Fruit fly (Drosophila melanogaster) whole organism, prepupa: ENCODE results near the gene CG42671.
A peak's percentile ranks its signal among the peaks of the same experiment; 100 is the strongest.

Experiments
- CG10631 ChIP-seq: fragments of 200-800 bp; sonication (Bioruptor generic); optimal IDR thresholded peaks from 2 replicates; lab custom pipeline; 2016; ENCODE audit warnings: missing biosample characterization, missing genetic modification characterization
- CG15336 ChIP-seq: fragments of 200-800 bp; sonication (Bioruptor generic); IDR thresholded peaks from 2 replicates; pipeline ENCODE4 v1.3.6; 2022; ENCODE audit warnings: missing biosample characterization, missing genetic modification characterization
- CG3919 ChIP-seq: fragments of 200-800 bp; sonication (Bioruptor generic); optimal IDR thresholded peaks from 3 replicates; lab custom pipeline; 2016; ENCODE audit warnings: missing biosample characterization, missing genetic modification characterization
- CG6163 ChIP-seq: fragments of 200-800 bp; sonication (Bioruptor generic); IDR thresholded peaks from 3 replicates; pipeline ENCODE4 v1.3.6; 2022; ENCODE audit warnings: missing biosample characterization, missing genetic modification characterization
- CG6854 ChIP-seq: fragments of 200-800 bp; sonication (Bioruptor generic); optimal IDR thresholded peaks from 2 replicates; lab custom pipeline; 2017; ENCODE audit warnings: missing biosample characterization, mild to moderate bottlenecking, missing genetic modification characterization
- CG7368 ChIP-seq: fragments of 200-800 bp; sonication (Bioruptor generic); optimal IDR thresholded peaks from 3 replicates; lab custom pipeline; 2016; ENCODE audit warnings: missing biosample characterization, missing genetic modification characterization
- Eip93F ChIP-seq: fragments of 200-800 bp; sonication (Bioruptor generic); optimal IDR thresholded peaks from 2 replicates; lab custom pipeline; 2016; ENCODE audit warnings: missing biosample characterization, mild to moderate bottlenecking, missing genetic modification characterization
- Gug ChIP-seq: fragments of 200-800 bp; sonication (Bioruptor generic); IDR thresholded peaks from 2 replicates; pipeline ENCODE4 v1.3.6; 2022; ENCODE audit warnings: missing biosample characterization, missing genetic modification characterization
- Smox ChIP-seq: fragments of 200-800 bp; sonication (Bioruptor generic); optimal IDR thresholded peaks from 3 replicates; lab custom pipeline; 2016; ENCODE audit warnings: missing biosample characterization, missing genetic modification characterization
- Sox102F ChIP-seq: fragments of 200-800 bp; sonication (Bioruptor generic); optimal IDR thresholded peaks from 2 replicates; lab custom pipeline; 2016; ENCODE audit warnings: missing biosample characterization, mild to moderate bottlenecking, missing genetic modification characterization
- Sox14 ChIP-seq: fragments of 200-800 bp; sonication (Bioruptor generic); optimal IDR thresholded peaks from 3 replicates; lab custom pipeline; 2016; ENCODE audit warnings: missing biosample characterization, missing genetic modification characterization
- Sox15 ChIP-seq: fragments of 200-800 bp; sonication (Bioruptor generic); optimal IDR thresholded peaks from 3 replicates; lab custom pipeline; 2016; ENCODE audit warnings: missing biosample characterization, missing genetic modification characterization
- dac ChIP-seq: fragments of 200-800 bp; sonication (Bioruptor generic); optimal IDR thresholded peaks from 2 replicates; lab custom pipeline; 2017; ENCODE audit warnings: missing biosample characterization, mild to moderate bottlenecking, missing genetic modification characterization
- dsx ChIP-seq: fragments of 200-800 bp; optimal IDR thresholded peaks from 3 replicates; lab custom pipeline; 2019; ENCODE audit warnings: missing biosample characterization, mild to moderate bottlenecking, missing genetic modification characterization, moderate library complexity; ENCODE audit not compliant: poor library complexity, severe bottlenecking
- fd59A ChIP-seq: fragments of 200-800 bp; sonication (Bioruptor generic); optimal IDR thresholded peaks from 2 replicates; lab custom pipeline; 2017; ENCODE audit warnings: missing biosample characterization, mild to moderate bottlenecking, missing genetic modification characterization, missing genetic modification reagents
- fkh ChIP-seq: fragments of 200-800 bp; sonication (Bioruptor generic); optimal IDR thresholded peaks from 3 replicates; lab custom pipeline; 2017; ENCODE audit warnings: missing biosample characterization, mild to moderate bottlenecking, missing genetic modification characterization, moderate library complexity
- lz ChIP-seq: fragments of 200-800 bp; sonication (Bioruptor generic); optimal IDR thresholded peaks from 3 replicates; lab custom pipeline; 2016; ENCODE audit warnings: missing biosample characterization, missing genetic modification characterization
- net ChIP-seq: fragments of 200-800 bp; sonication (Bioruptor generic); optimal IDR thresholded peaks from 3 replicates; lab custom pipeline; 2016; ENCODE audit warnings: missing biosample characterization, missing genetic modification characterization
- ss ChIP-seq, 2 experiments: fragments of 200-800 bp; sonication (Bioruptor generic); optimal IDR thresholded peaks; 2 replicates in 1 of 2; 3 replicates in 1 of 2; lab custom pipeline; 2017 to 2018; ENCODE audit warnings: mild to moderate bottlenecking in 2 of 2, missing biosample characterization in 2 of 2, missing genetic modification characterization in 2 of 2, moderate library complexity in 1 of 2
- svp ChIP-seq: fragments of 200-800 bp; sonication (Bioruptor generic); peaks from one replicate; lab custom pipeline; 2016; ENCODE audit warnings: missing biosample characterization, missing genetic modification characterization

CG42671 gene

dm6 chr3L:11279321-11279827 is 65.1 kb downstream of the CG42671 start:
- TF ChIP-seq Sox102F = no peak
- TF ChIP-seq CG6163 = peak; percentile 28; the same call in 1 of the 3 replicates
- TF ChIP-seq Sox15 = no peak
- TF ChIP-seq svp = peak; percentile 75
- TF ChIP-seq Sox14 = no peak
- TF ChIP-seq net (GFP tag; lab: Kevin White, UChicago) = no peak
- TF ChIP-seq CG15336 = peak; percentile 17; the same call in 1 of the 2 replicates
- no peak for TF ChIP-seq CG10631 (GFP tag; lab: Kevin White, UChicago)
- no peak for TF ChIP-seq fd59A (GFP tag; lab: Kevin White, UChicago)
- TF ChIP-seq CG3919 (GFP tag; lab: Kevin White, UChicago) = peak; percentile 0
- no peak for TF ChIP-seq Eip93F (GFP tag; lab: Kevin White, UChicago)
- TF ChIP-seq ss (GFP tag; optimal IDR thresholded peaks at IDR 0.05; lab: Kevin White, UChicago) = peak in 1 of 2 experiments; percentile 35
- TF ChIP-seq fkh (GFP tag; lab: Kevin White, UChicago) = no peak
- no peak for TF ChIP-seq dac (GFP tag; lab: Kevin White, UChicago)
- no peak for TF ChIP-seq CG7368 (GFP tag; lab: Kevin White, UChicago)
- no peak for TF ChIP-seq Gug (GFP tag; lab: Robert Waterston, UW)
- no peak for TF ChIP-seq Smox
- peak; percentile 99 for TF ChIP-seq dsx (GFP tag; lab: Kevin White, UChicago)
- no peak for TF ChIP-seq CG6854 (GFP tag; lab: Kevin White, UChicago)
- no peak for TF ChIP-seq lz (GFP tag; lab: Kevin White, UChicago)
